Fruit fly (Drosophila melanogaster) whole organism, larva: ENCODE data around the gene Tim17b1.
A peak's percentile ranks its signal among the peaks of the same experiment; 100 is the strongest.

Experiments used
- noc ChIP-seq: fragments of 200-800 bp; sonication (Bioruptor generic); optimal IDR thresholded peaks from 3 replicates; lab custom pipeline; 2019; ENCODE audit warnings: missing biosample characterization, mild to moderate bottlenecking, missing genetic modification characterization, moderate library complexity

Tim17b1 gene

DNA sequence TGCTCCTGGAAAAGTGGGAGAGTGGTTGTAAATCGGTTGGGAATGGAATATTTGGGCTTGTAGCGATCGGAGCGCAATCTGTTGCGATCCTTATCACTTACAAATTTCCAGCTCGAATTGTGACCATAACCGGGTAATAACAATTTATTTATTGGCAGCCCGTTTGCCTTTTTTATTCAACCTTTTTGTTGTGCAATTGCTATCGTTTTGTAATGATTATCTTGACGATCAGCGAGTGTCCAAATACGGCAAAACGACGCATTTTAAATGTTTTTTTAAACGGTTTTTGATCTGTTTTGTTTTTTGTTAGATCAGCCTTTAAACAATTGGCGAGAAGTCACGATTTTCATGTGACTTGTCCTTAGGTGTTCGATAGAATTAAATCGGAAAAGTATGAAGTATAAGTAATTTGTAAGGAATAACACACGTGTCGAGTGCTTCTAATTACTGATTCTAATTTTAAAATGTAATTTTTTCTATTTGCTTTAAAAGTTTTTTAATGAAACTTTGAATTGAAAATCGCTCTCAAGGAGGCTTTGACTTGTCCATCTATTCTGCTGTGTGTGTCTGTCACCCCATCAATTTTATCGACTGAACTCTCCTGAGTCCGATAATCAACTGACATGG lies at the start of gene Tim17b1:
Gene Tim17b1, plus strand, starts transcription at position 577 of the 627 bp plus-strand sequence.
- TF ChIP-seq noc (tag; lab: Kevin White, UChicago), result no peak

DNA sequence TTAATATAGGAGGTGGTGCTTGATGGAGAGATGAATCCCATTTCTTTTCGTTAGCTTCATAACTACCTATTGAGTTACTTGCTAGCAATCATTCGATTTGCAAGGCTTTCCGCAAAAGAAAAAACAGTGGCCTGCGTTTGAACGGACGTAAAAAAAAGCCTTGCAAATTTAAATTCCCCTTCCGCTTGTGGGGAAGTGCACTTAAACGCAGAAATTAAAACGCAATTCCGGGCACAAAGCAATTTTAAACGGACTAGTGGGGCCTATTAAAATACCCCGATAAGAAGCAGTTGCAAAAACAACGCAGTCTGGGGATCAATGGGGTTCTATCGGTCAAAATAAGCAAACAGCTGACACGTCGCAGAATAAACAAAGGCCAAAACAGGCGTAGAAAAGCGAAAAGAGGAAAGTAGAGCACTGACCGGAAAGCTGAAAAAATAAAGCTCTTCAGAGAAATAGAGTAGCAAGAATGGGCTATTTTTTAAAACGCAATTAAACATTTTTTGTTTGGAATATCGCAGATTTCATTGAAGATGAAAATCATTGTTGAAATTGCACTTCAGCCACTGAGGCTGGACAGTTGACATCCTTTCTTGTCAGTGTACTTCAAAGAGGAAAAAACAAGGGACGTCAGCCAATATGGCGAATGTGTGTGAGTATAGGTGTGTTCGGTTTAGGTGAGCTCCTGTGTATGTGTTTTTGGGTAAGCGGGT lies 49.3 kb upstream of the Tim17b1 start:
- TF ChIP-seq noc (tag; lab: Kevin White, UChicago), result peak; percentile 26

DNA sequence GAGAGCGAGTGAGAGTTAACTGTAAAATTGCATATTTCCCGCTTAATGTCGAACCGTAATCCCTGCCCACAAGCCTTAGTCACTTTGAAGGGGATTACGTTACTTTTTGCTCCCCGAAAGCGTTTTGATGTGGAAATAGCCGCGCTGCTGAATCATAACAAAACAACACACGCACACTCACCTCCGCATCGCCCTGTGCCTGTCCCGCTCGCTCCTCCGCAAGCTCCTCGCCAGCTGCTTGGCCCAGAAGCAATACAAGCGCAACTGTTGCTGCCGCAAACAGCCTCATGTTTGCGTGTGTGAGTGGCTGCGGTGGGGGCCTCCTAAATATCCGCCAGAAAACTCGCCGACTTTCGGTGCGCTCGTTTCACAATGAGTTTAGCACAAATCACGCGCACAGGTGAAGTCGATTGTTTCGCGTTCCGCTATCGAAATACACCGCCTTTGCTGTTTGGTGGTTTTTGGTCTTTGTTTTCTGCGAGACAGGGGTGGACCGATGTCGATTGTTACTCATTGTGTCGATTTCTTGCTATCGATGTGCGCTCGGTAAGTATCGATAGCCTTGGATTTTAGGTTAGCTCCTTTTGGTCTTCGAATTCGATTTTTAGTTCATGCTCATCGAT lies 48.6 kb upstream of the Tim17b1 start, which contains the start of gene CtsF:
Gene CtsF, minus strand, starts transcription at position 503 of the 623 bp plus-strand sequence.
- TF ChIP-seq noc (tag; lab: Kevin White, UChicago), result peak; percentile 67

DNA sequence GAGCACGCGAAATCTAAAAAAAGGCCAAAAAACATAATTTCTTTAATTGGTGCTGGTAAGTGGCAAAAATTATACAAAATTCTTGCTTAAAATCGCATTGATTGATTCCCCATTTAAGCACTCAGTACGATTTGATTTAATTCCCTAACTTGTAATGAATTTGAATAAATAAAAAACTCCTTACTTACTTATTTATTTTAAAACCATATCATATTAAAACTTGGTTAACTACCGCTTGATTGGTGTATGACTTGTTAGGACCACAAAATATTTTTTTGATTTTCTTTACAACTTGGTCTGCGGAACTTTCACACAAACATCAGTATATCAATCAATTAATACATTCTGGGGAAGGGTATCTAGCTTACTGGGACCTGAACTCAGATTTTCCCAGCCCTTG lies 47.1 kb upstream of the Tim17b1 start, which contains the start of gene CG1113:
Gene CG1113, plus strand, starts transcription at position 301 of the 400 bp plus-strand sequence.
- no peak for TF ChIP-seq noc (tag; lab: Kevin White, UChicago)

DNA sequence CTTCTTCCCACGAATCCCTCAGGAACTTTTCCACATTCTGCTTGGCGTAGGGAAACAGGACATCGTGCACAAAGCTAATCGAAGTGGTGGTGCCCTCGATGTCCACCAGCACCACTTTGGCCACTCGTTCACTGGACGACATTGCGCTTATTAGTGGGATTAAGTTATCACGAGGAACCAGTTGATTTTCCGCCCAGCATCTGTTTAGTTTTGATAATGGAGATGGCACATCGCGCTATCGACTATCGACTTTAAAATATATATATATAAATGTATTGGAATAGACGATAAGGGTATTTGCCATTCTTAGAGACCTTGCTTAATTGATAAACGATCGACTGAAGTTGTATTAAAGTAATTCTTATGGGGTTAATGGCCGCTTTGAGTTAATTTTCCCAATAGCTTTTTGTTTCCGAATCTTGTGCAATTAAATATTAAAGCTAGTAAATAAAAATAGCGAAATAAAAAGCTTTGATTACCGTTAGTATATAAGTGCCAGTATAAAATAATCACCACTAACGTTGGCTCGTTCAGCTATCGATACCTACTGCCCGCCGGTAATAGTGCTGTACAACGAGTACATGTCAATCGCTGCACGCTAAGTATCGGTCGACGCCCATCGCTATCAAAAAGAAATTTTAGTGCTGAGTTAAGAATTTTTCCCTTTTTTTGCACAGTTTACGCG lies 43.3 kb upstream of the Tim17b1 start, which contains the start of the genes Enoph and Hph:
Gene Enoph, minus strand, starts transcription at position 220 of the 685 bp plus-strand sequence.
Gene Hph, plus strand, starts transcription at position 576 of the 685 bp plus-strand sequence.
- TF ChIP-seq noc (tag; lab: Kevin White, UChicago), result peak; percentile 77

DNA sequence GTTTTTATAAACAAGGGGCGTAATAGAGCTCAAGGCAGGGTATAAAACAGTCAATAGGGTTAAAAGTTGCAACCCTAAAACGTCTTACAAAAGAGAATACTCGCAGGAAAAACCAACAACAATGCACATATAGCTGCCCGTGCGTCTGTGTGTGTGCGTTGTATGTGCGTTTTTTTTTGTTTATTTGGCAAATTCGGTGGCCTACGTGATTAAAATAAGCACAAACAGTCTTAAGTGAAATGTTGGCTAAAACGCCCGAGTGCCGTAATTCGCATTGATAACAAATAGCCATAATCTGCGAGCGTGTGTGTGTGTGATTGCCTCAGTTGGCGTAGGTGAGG lies 42.8 kb upstream of the Tim17b1 start:
- no peak for TF ChIP-seq noc (tag; lab: Kevin White, UChicago)

DNA sequence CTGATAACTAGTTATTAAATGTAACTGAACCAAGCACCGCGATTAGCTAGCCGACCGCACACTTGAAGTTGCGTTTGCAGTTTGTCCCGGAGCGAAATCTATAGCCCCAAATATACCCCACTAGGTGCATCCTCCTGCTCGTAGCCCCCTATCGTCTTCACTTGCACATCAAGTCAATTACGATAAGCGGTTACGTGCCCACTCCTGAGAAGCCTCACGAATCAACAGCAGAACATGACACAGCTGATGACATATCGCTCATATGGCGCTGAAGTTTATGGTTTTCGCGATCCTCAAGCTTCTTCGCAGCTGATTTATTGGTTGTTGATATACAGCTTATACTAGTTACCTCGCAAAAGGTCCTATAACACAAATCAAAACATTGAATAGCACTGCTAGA lies 38.7 kb upstream of the Tim17b1 start:
- TF ChIP-seq noc (tag; lab: Kevin White, UChicago), result no peak

DNA sequence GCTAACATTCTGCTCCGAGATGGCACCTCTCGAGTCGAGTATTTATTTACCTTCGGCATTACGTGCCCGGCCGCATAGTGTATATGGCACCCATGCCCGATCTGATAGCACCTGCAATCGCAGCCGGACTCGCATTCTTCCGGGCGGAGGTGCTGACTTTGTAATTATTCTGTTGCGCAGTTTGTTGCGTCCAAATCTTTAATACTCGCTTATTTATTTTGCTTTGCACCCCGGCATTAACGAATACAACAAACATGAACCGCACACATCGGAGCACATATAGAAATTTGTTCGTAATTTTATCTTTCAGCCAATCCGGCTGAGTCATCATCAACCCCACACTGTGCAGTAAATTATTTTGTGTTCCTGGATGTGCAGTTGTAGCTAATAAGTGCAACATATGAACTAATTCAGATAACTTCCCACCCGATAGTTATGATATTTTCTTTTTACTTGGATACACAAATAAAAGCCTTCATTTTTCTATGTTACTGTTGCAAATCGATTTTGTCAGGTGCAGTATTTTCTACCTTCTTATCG lies 37.9 kb upstream of the Tim17b1 start:
- TF ChIP-seq noc (tag; lab: Kevin White, UChicago), result no peak

DNA sequence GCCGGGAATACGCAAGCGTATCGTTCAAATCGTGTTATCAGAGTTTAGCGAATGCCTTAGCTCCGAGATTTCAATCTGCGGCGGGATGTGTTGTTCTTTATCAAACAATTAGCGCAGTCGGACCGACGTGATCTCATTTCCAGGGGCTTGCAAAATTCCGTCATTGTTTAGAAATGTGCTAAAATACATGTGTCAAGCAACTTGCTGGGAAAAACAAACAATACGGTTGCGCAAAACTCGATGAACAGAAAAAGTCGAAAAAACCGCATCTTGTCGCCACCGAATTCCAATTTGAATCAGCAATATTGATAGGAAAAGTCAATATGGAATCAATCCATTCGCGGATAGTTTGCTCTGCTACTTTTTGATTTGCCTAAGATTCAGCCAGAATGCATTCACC lies 37.4 kb upstream of the Tim17b1 start, which contains the start of gene Tim17a2:
Gene Tim17a2, minus strand, starts transcription at position 101 of the 400 bp plus-strand sequence.
- TF ChIP-seq noc (tag; lab: Kevin White, UChicago), result no peak

DNA sequence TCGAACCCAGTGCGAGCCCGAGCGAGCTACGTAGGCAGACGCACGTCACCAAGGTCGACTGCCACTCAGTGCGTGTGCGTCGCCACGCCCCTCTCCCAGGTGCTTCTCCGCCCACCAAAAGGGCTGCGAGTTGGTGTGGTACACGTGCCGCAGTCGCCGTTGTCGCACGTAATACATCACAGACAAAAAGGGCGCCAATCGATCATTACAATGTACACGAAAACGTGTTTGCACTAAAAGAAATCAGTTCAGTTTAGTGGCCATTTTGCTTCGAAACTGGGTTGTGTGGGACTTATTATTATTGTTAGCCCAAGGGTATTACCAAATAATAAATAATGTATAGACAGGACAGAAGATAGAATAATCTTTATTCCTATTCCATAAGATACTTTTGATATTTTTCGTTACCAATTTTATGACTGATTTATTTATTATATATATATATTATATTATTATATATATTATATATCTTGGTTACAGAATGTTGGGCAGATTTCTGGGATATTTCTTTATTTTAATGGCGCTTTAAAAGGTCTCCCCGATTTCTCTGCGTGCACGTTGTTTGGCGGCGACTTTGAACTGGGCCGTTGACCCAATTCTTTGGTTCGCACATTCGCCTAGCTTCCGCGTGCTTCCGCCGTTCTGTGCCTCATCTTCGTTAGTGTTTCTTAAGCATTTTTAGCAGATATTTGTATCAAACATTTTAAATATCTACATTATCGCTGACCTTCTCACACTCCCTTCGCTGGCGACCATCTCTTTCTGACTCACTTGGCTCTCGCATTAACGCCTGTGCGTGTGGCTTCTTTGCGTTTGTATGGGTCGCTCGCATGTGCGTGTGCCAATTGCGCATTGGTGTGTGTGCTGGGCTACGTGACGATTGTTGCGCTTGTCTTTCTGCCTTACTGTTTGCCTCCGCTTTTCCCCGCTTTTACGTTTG lies 36.4 kb upstream of the Tim17b1 start:
- TF ChIP-seq noc (tag; lab: Kevin White, UChicago), result no peak

DNA sequence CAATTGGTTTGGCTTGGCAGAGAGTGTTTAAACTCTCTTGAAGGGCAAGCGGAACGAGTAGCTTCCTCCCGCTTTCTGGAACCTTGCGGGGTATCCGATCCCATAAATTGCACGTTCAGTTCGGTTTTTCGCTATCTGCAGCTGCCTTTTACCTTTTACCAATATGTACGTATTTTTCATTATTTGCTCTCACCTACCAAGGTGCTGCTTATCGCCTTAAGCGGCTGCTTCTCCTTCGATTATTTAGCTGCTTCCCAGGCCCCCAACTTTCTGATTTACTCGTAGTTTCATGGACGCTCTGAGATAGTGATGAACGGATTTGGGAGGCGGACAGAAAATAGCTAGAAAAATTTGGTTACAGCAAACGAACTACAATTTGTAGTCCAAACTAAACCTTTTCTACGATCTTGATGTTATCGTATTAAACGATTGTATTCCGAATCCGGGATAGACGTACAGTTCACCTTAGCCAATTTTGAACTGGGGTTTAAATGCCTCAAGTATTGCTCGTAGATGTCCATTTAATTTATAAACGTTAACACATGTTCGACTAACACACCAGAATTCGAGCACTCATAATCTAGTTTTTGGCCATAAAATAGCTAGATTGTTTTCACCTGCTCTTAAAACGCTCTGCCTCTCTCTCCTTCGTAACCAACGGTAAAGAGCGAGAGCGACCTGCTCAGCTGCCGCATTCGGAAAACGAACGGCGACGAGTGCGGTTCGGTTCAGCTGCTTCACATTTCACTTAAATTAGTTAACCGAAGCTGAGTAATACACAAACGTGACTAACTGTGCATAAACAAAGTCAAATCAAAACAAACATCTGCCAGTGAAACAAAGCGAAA lies 35.5 kb upstream of the Tim17b1 start:
- peak; percentile 72 for TF ChIP-seq noc (tag; lab: Kevin White, UChicago)

DNA sequence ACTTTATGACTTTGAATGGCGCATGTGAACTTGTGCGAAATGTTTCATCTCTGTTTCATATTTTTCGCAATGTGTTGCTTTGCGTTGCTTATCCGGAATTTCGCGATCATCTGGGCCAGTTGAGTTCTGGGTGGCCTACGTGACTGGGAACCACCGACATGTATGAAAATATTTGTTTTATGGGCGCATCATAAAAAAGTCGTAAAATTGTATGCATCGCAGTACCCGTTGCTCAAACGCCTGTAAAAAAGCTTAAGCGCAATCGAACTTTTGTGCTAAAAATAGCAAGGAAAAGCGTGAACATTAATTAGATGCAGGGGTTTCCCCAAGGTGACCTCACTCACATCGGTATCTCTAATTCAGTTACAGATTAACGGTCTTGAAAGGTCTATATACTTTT lies 33.7 kb upstream of the Tim17b1 start:
- TF ChIP-seq noc (tag; lab: Kevin White, UChicago), result no peak

DNA sequence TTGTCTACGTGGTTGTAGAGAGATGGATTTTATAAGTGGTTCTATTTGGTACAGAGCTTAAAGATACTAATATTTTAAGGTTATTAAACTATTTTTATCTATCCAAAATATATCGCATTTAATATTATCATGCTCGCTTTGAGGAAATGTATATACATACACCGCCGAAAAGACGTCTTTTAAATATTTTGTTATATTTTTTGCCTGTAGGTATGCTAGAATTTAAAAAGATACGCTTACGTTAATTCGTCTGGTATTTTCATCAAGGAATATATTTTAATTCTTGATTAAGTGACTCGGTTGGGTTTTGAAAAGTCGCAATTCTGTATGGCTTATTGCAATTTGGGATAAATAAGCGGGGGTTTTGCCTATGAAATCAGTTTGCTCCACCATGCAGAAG lies 31.4 kb upstream of the Tim17b1 start:
- TF ChIP-seq noc (tag; lab: Kevin White, UChicago), result no peak
